Fruit fly (Drosophila melanogaster) whole organism, adult: Measurements from ENCODE around the gene Jhbp3.

ENCODE experiments used
- CG11617 ChIP-seq: fragments of 200-800 bp; sonication (Bioruptor generic); optimal IDR thresholded peaks from 2 replicates; lab custom pipeline; 2017; ENCODE audit warnings: mild to moderate bottlenecking, missing biosample characterization, missing genetic modification reagents, missing genetic modification characterization
- CG12768 ChIP-seq: fragments of 200-800 bp; sonication (Bioruptor generic); optimal IDR thresholded peaks from 2 replicates; lab custom pipeline; 2017; ENCODE audit warnings: missing biosample characterization, missing genetic modification characterization, mild to moderate bottlenecking, moderate library complexity, missing genetic modification reagents
- CG14711 ChIP-seq: fragments of 200-800 bp; sonication (Bioruptor generic); optimal IDR thresholded peaks from 2 replicates; lab custom pipeline; 2018; ENCODE audit warnings: missing biosample characterization, mild to moderate bottlenecking, missing genetic modification characterization, moderate library complexity
- CG1620 ChIP-seq: fragments of 200-800 bp; sonication (Bioruptor generic); optimal IDR thresholded peaks from 2 replicates; lab custom pipeline; 2016; ENCODE audit warnings: missing biosample characterization, missing genetic modification characterization
- CG33017 ChIP-seq: fragments of 200-800 bp; sonication (Bioruptor generic); optimal IDR thresholded peaks from 2 replicates; lab custom pipeline; 2018; ENCODE audit warnings: missing biosample characterization, mild to moderate bottlenecking, missing genetic modification characterization, moderate library complexity
- CG5204 ChIP-seq: fragments of 200-800 bp; sonication (Bioruptor generic); optimal IDR thresholded peaks from 2 replicates; lab custom pipeline; 2016; ENCODE audit warnings: missing biosample characterization, missing genetic modification characterization
- CG7045 ChIP-seq: fragments of 200-800 bp; sonication (Bioruptor generic); optimal IDR thresholded peaks from 2 replicates; lab custom pipeline; 2017; ENCODE audit warnings: missing biosample characterization, mild to moderate bottlenecking, missing genetic modification characterization
- CG7101 ChIP-seq: fragments of 200-800 bp; sonication (Bioruptor generic); optimal IDR thresholded peaks from 2 replicates; lab custom pipeline; 2018; ENCODE audit warnings: missing biosample characterization, mild to moderate bottlenecking, missing genetic modification characterization, moderate library complexity
- Clk ChIP-seq: fragments of 200-800 bp; sonication (Bioruptor generic); optimal IDR thresholded peaks from 2 replicates; lab custom pipeline; 2017; ENCODE audit warnings: missing biosample characterization, missing genetic modification characterization
- Crg-1 ChIP-seq: fragments of 200-800 bp; sonication (Bioruptor generic); optimal IDR thresholded peaks from 2 replicates; lab custom pipeline; 2016; ENCODE audit warnings: missing biosample characterization, missing genetic modification characterization
- Hr96 ChIP-seq: fragments of 200-800 bp; sonication (Bioruptor generic); optimal IDR thresholded peaks from 2 replicates; lab custom pipeline; 2016; ENCODE audit warnings: missing biosample characterization, missing genetic modification characterization
- Mnt ChIP-seq: fragments of 200-800 bp; sonication (Bioruptor generic); optimal IDR thresholded peaks from 2 replicates; lab custom pipeline; 2016; ENCODE audit warnings: missing biosample characterization, mild to moderate bottlenecking, missing genetic modification characterization
- bab1 ChIP-seq: fragments of 200-800 bp; sonication (Bioruptor generic); optimal IDR thresholded peaks from 3 replicates; lab custom pipeline; 2019; ENCODE audit warnings: missing biosample characterization, mild to moderate bottlenecking, missing genetic modification characterization, moderate library complexity
- cic ChIP-seq: fragments of 200-800 bp; sonication (Bioruptor generic); optimal IDR thresholded peaks from 2 replicates; lab custom pipeline; 2017; ENCODE audit warnings: missing biosample characterization, mild to moderate bottlenecking, missing genetic modification characterization, moderate library complexity
- cnc ChIP-seq, 2 experiments: fragments of >200 bp; optimal IDR thresholded peaks; 2 replicates each; lab custom pipeline; 2017
- kay ChIP-seq: fragments of 200-800 bp; sonication (Bioruptor generic); peaks from one replicate; lab custom pipeline; 2016; ENCODE audit warnings: missing biosample characterization, missing genetic modification characterization, borderline replicate concordance
- ovo ChIP-seq: fragments of 200-800 bp; sonication (Bioruptor generic); optimal IDR thresholded peaks from 2 replicates; lab custom pipeline; 2016; ENCODE audit warnings: missing biosample characterization, missing genetic modification characterization
- pad ChIP-seq: fragments of 200-800 bp; sonication (Bioruptor generic); optimal IDR thresholded peaks from 3 replicates; lab custom pipeline; 2017; ENCODE audit warnings: missing biosample characterization, missing genetic modification characterization, mild to moderate bottlenecking, moderate library complexity, missing genetic modification reagents
- tj ChIP-seq: fragments of 200-800 bp; sonication (Bioruptor generic); optimal IDR thresholded peaks from 3 replicates; lab custom pipeline; 2017; ENCODE audit warnings: missing biosample characterization, mild to moderate bottlenecking, missing genetic modification characterization, moderate library complexity
- toe ChIP-seq: fragments of 200-800 bp; sonication (Bioruptor generic); optimal IDR thresholded peaks from 2 replicates; lab custom pipeline; 2016; ENCODE audit warnings: missing biosample characterization, missing genetic modification characterization

The Jhbp3 gene

dm6 chr3R:4947732-4948131 lies 7.3 kb downstream of the Jhbp3 start:
- TF ChIP-seq pad (GFP tag; lab: Kevin White, UChicago) (peak; percentile 9), CG33017 (tag; lab: Kevin White, UChicago) (no peak), kay (GFP tag; lab: Kevin White, UChicago) (peak; percentile 61), CG1620 (GFP tag; lab: Kevin White, UChicago) (peak; percentile 48), ovo (GFP tag; lab: Kevin White, UChicago) (peak; percentile 4), tj (GFP tag; lab: Kevin White, UChicago) (peak; percentile 8), CG14711 (tag; lab: Kevin White, UChicago) (no peak)

- TF ChIP-seq Crg-1 (GFP tag; lab: Kevin White, UChicago), result no peak
- TF ChIP-seq cic (GFP tag; lab: Kevin White, UChicago), result no peak
- no peak for TF ChIP-seq Clk
- TF ChIP-seq Mnt (GFP tag; lab: Kevin White, UChicago), result no peak
- TF ChIP-seq cnc (optimal IDR thresholded peaks at IDR 0.05; lab: Kevin White, UChicago), result no peak
- TF ChIP-seq CG11617, result no peak
These were observed 40.6 kb downstream of the Jhbp3 start for dm6 chr3R:4914439-4914880.

dm6 chr3R:4913181-4913580 lies 41.9 kb downstream of the Jhbp3 start:
- TF ChIP-seq bab1 (GFP tag; lab: Kevin White, UChicago) (peak; percentile 31), CG11617 (no peak)

dm6 chr3R:4912130-4912549 lies 42.9 kb downstream of the Jhbp3 start:
- TF ChIP-seq bab1 (GFP tag; lab: Kevin White, UChicago), result peak; percentile 58
- peak; percentile 69 for TF ChIP-seq CG11617
- peak; percentile 55 for TF ChIP-seq pad (GFP tag; lab: Kevin White, UChicago)
- TF ChIP-seq Clk, result peak; percentile 61
- TF ChIP-seq CG12768 (GFP tag; lab: Kevin White, UChicago), result peak; percentile 84
- peak; percentile 65 for TF ChIP-seq toe
- TF ChIP-seq CG7045 (GFP tag; lab: Kevin White, UChicago), result peak; percentile 78
- TF ChIP-seq Mnt (GFP tag; lab: Kevin White, UChicago), result peak; percentile 80
- peak; percentile 55 for TF ChIP-seq CG1620 (GFP tag; lab: Kevin White, UChicago)
- TF ChIP-seq cic (GFP tag; lab: Kevin White, UChicago), result peak; percentile 79
- TF ChIP-seq CG7101 (tag; lab: Kevin White, UChicago), result peak; percentile 74
- TF ChIP-seq CG33017 (tag; lab: Kevin White, UChicago), result peak; percentile 68
- TF ChIP-seq kay (GFP tag; lab: Kevin White, UChicago), result no peak
- peak; percentile 80 for TF ChIP-seq CG5204 (GFP tag; lab: Kevin White, UChicago)
- peak; percentile 62 for TF ChIP-seq CG14711 (tag; lab: Kevin White, UChicago)
- no peak for TF ChIP-seq cnc (optimal IDR thresholded peaks at IDR 0.05; lab: Kevin White, UChicago)
- peak; percentile 70 for TF ChIP-seq Hr96 (GFP tag; lab: Kevin White, UChicago)
- peak; percentile 63 for TF ChIP-seq ovo (GFP tag; lab: Kevin White, UChicago)
- peak; percentile 31 for TF ChIP-seq tj (GFP tag; lab: Kevin White, UChicago)
- TF ChIP-seq Crg-1 (GFP tag; lab: Kevin White, UChicago), result peak; percentile 33

dm6 chr3R:4910839-4911341 lies 44.2 kb downstream of the Jhbp3 start:
- peak; percentile 5 for TF ChIP-seq CG1620 (GFP tag; lab: Kevin White, UChicago)
- no peak for TF ChIP-seq CG11617
- peak; percentile 89 for TF ChIP-seq ovo (GFP tag; lab: Kevin White, UChicago)
- TF ChIP-seq Crg-1 (GFP tag; lab: Kevin White, UChicago), result no peak
- TF ChIP-seq Hr96 (GFP tag; lab: Kevin White, UChicago), result no peak
- TF ChIP-seq Mnt (GFP tag; lab: Kevin White, UChicago), result no peak
- TF ChIP-seq CG7101 (tag; lab: Kevin White, UChicago), result no peak
- no peak for TF ChIP-seq CG5204 (GFP tag; lab: Kevin White, UChicago)
- TF ChIP-seq bab1 (GFP tag; lab: Kevin White, UChicago), result no peak
- peak; percentile 87 for TF ChIP-seq pad (GFP tag; lab: Kevin White, UChicago)
- no peak for TF ChIP-seq tj (GFP tag; lab: Kevin White, UChicago)
- TF ChIP-seq cnc (optimal IDR thresholded peaks at IDR 0.05; lab: Kevin White, UChicago), result no peak
- TF ChIP-seq CG14711 (tag; lab: Kevin White, UChicago), result no peak
- TF ChIP-seq Clk, result peak; percentile 35
- TF ChIP-seq CG12768 (GFP tag; lab: Kevin White, UChicago), result peak; percentile 49
- no peak for TF ChIP-seq CG33017 (tag; lab: Kevin White, UChicago)
- TF ChIP-seq toe, result no peak
- TF ChIP-seq cic (GFP tag; lab: Kevin White, UChicago), result peak; percentile 44
- no peak for TF ChIP-seq kay (GFP tag; lab: Kevin White, UChicago)
- no peak for TF ChIP-seq CG7045 (GFP tag; lab: Kevin White, UChicago)

dm6 chr3R:4910365-4910810 lies 44.7 kb downstream of the Jhbp3 start, which contains the start of gene Cdep:
TSS of gene Cdep (plus strand) at chr3R:4910552.
- TF ChIP-seq Hr96 (GFP tag; lab: Kevin White, UChicago), result peak; percentile 61
- peak; percentile 84 for TF ChIP-seq Mnt (GFP tag; lab: Kevin White, UChicago)
- TF ChIP-seq Crg-1 (GFP tag; lab: Kevin White, UChicago), result peak; percentile 44
- peak; percentile 51 for TF ChIP-seq CG11617
- peak; percentile 7 for TF ChIP-seq CG5204 (GFP tag; lab: Kevin White, UChicago)
- peak; percentile 38 for TF ChIP-seq CG12768 (GFP tag; lab: Kevin White, UChicago)
- TF ChIP-seq CG7101 (tag; lab: Kevin White, UChicago), result peak; percentile 28
- peak; percentile 34 for TF ChIP-seq cic (GFP tag; lab: Kevin White, UChicago)
- TF ChIP-seq toe, result peak; percentile 51
- TF ChIP-seq pad (GFP tag; lab: Kevin White, UChicago), result no peak
- peak; percentile 43 for TF ChIP-seq CG14711 (tag; lab: Kevin White, UChicago)
- peak; percentile 36 for TF ChIP-seq CG1620 (GFP tag; lab: Kevin White, UChicago)
- TF ChIP-seq tj (GFP tag; lab: Kevin White, UChicago), result peak; percentile 52
- TF ChIP-seq Clk, result peak; percentile 27
- TF ChIP-seq ovo (GFP tag; lab: Kevin White, UChicago), result peak; percentile 30
- TF ChIP-seq CG33017 (tag; lab: Kevin White, UChicago), result no peak
- TF ChIP-seq CG7045 (GFP tag; lab: Kevin White, UChicago), result peak; percentile 60
- TF ChIP-seq bab1 (GFP tag; lab: Kevin White, UChicago), result peak; percentile 35
- no peak for TF ChIP-seq cnc (optimal IDR thresholded peaks at IDR 0.05; lab: Kevin White, UChicago)
- TF ChIP-seq kay (GFP tag; lab: Kevin White, UChicago), result peak; percentile 92
